Fruit fly (Drosophila melanogaster): ENCODE measurements around the gene t-Grip91.

- TF ChIP-seq CG9705 (GFP tag; optimal IDR thresholded peaks at IDR 0.05) (no peak), lola (GFP tag; optimal IDR thresholded peaks at IDR 0.05) (no peak), woc (GFP tag; optimal IDR thresholded peaks at IDR 0.05) (no peak), dmrt93B (GFP tag; optimal IDR thresholded peaks at IDR 0.05) (no peak), Dfd (GFP tag; optimal IDR thresholded peaks at IDR 0.05) (no peak), psq (GFP tag; optimal IDR thresholded peaks at IDR 0.05) (no peak)
Measured at dm6 chr2L:15749313-15749712, 34.6 kb upstream of the t-Grip91 start.

Data from whole organism, wandering third instar larva.